Worm (Caenorhabditis elegans) whole organism, mixed stage, embryonic: Measurements from ENCODE around the gene oac-50.

Experiments used
- elt-3 ChIP-seq: fragments of 150-350 bp; optimal IDR thresholded peaks from 2 replicates; lab custom pipeline; 2014; ENCODE audit warnings: missing biosample characterization, missing genetic modification characterization
- nhr-237 ChIP-seq: fragments of 150-350 bp; optimal IDR thresholded peaks from 2 replicates; lab custom pipeline; 2014; ENCODE audit warnings: missing biosample characterization, missing genetic modification characterization
- pha-4 ChIP-seq: fragments of 150-350 bp; optimal IDR thresholded peaks from 2 replicates; lab custom pipeline; 2018; ENCODE audit warnings: missing biosample characterization, missing genetic modification reagents, missing genetic modification characterization
- sptf-1 ChIP-seq: sonication (generic microtip); optimal IDR thresholded peaks from 2 replicates; lab custom pipeline; 2017; ENCODE audit warnings: mild to moderate bottlenecking, missing genetic modification characterization, moderate library complexity, missing compliant biosample characterization

DNA sequence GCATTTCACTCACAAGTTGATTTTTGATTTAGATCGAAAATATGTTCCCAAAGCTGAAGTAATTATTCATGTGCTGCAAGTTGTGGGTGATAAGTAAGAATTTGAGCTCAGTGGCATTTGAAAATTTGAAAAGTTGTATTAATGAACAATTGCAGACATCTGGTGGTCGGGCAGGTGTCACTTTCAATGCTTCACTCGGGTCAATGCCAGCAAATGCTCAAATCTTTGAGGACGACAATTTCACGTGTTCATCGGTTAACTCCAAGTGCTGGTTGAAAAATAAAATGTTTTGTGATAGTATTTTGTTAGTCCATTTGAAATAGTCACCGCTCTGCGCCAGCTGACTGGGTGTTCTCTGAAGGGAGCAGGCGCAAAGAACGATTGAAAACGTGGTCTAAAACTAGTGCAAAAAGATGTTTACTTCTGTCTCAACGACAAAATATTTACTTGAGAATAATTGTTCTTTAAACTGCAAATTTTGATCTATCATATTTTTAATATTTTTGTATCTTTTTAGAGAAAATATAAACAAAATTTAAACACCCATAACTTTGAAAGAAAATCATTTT is 20.8 kb upstream of the oac-50 start:
- TF ChIP-seq nhr-237 (no peak), pha-4 (tag; lab: Kevin White, UChicago) (no peak), sptf-1 (tag; lab: Kevin White, UChicago) (no peak), elt-3 (no peak)
